Fruit fly (Drosophila melanogaster) Kc167 (cell line): ENCODE results near the gene Cds.

Experiments used
- Myc ChIP-seq: fragments of >200 bp; optimal IDR thresholded peaks from 2 replicates; lab custom pipeline; 2017; ENCODE audit warnings: missing external identifiers
- h ChIP-seq: fragments of >200 bp; optimal IDR thresholded peaks from 3 replicates; lab custom pipeline; 2018; ENCODE audit warnings: missing external identifiers
- insv ChIP-seq: fragments of >200 bp; optimal IDR thresholded peaks from 3 replicates; lab custom pipeline; 2018; ENCODE audit warnings: missing external identifiers
- psq ChIP-seq: fragments of >200 bp; optimal IDR thresholded peaks from 2 replicates; lab custom pipeline; 2017; ENCODE audit warnings: missing external identifiers
- ttk ChIP-seq: sonication (Bioruptor generic); optimal IDR thresholded peaks from 2 replicates; lab custom pipeline; 2017; ENCODE audit warnings: missing external identifiers

dm6 chr3L:8157079-8157478 is 29.5 kb downstream of the Cds start:
- TF ChIP-seq psq (lab: Kevin White, UChicago) (no peak), h (lab: Kevin White, UChicago) (no peak), Myc (lab: Kevin White, UChicago) (no peak), insv (lab: Kevin White, UChicago) (no peak), ttk (lab: Kevin White, UChicago) (no peak)
